Fruit fly (Drosophila melanogaster): ENCODE data around the gene CG6908.
A peak's percentile ranks its signal among the peaks of the same experiment; 100 is the strongest.

Gene CG6908

dm6 chr3R:11669017-11669953 lies 20.6 kb downstream of the CG6908 start:
- TF ChIP-seq HmgZ (tag; optimal IDR thresholded peaks at IDR 0.05) (peak; percentile 14), Doc3 (GFP tag; IDR thresholded peaks at IDR 0.05; ENCODE audit: partially characterized antibody) (0 out of 3 replicates have a peak, but pooled peaks have one; percentile 31), Chrac-16 (GFP tag; optimal IDR thresholded peaks at IDR 0.05) (no peak), Atf6 (GFP tag; IDR thresholded peaks at IDR 0.05) (0 out of 2 replicates have a peak, but pooled peaks have one; percentile 14), sug (tag; optimal IDR thresholded peaks at IDR 0.05) (peak; percentile 36), CrebB (tag; optimal IDR thresholded peaks at IDR 0.05) (peak; percentile 17), Fer1 (GFP tag; optimal IDR thresholded peaks at IDR 0.05) (peak; percentile 13), BtbVII (GFP tag; optimal IDR thresholded peaks at IDR 0.05) (peak; percentile 64), CG5180 (GFP tag; optimal IDR thresholded peaks at IDR 0.05) (peak; percentile 77), crp (GFP tag; optimal IDR thresholded peaks at IDR 0.05) (peak in 1 of 2 experiments; percentile 19), CG10543 (GFP tag; optimal IDR thresholded peaks at IDR 0.05) (peak; percentile 23), Opbp (GFP tag; IDR thresholded peaks at IDR 0.05; ENCODE audit: partially characterized antibody) (no peak), lab (GFP tag; optimal IDR thresholded peaks at IDR 0.05) (peak; percentile 6), row (GFP tag; IDR thresholded peaks at IDR 0.05) (0 out of 3 replicates have a peak, but pooled peaks have one; percentile 7), CG15073 (GFP tag; optimal IDR thresholded peaks at IDR 0.05) (no peak), CG3163 (GFP tag; optimal IDR thresholded peaks at IDR 0.05) (no peak), Jarid2 (GFP tag; optimal IDR thresholded peaks at IDR 0.05) (peak; percentile 55), CG6175 (GFP tag; IDR thresholded peaks at IDR 0.05) (peak; percentile 71), CG16813 (GFP tag; IDR thresholded peaks at IDR 0.05; ENCODE audit: partially characterized antibody) (0 out of 3 replicates have a peak, but pooled peaks have one; percentile 10), mirr (GFP tag; optimal IDR thresholded peaks at IDR 0.05) (peak; percentile 52), CG30020 (tag; optimal IDR thresholded peaks at IDR 0.05) (no peak), B-H2 (GFP tag; optimal IDR thresholded peaks at IDR 0.05) (peak; percentile 15), hkb (optimal IDR thresholded peaks at IDR 0.05) (peak; percentile 96), hkb (GFP tag; IDR thresholded peaks at IDR 0.05) (0 out of 2 replicates have a peak, but pooled peaks have one; percentile 19), peb (GFP tag; IDR thresholded peaks at IDR 0.05) (no peak), CG13287 (GFP tag; IDR thresholded peaks at IDR 0.05; ENCODE audit: partially characterized antibody) (0 out of 2 replicates have a peak, but pooled peaks have one; percentile 15), Deaf1 (tag; optimal IDR thresholded peaks at IDR 0.05) (peak; percentile 83), caup (GFP tag; optimal IDR thresholded peaks at IDR 0.05; ENCODE audit: severe bottlenecking) (peak; percentile 12), cg (GFP tag; optimal IDR thresholded peaks at IDR 0.05) (peak; percentile 6), Med (GFP tag) (peak; percentile 66), cwo (GFP tag; optimal IDR thresholded peaks at IDR 0.05) (peak; percentile 6), CG3838 (GFP tag; optimal IDR thresholded peaks at IDR 0.05) (no peak), toy (GFP tag; IDR thresholded peaks at IDR 0.05) (no peak), exex (tag; optimal IDR thresholded peaks at IDR 0.05) (peak; percentile 6), onecut (GFP tag; IDR thresholded peaks at IDR 0.05) (peak; percentile 36), sens-2 (GFP tag; IDR thresholded peaks at IDR 0.05) (no peak), CG7786 (GFP tag; optimal IDR thresholded peaks at IDR 0.05) (no peak), CG13296 (GFP tag; optimal IDR thresholded peaks at IDR 0.05) (peak; percentile 0), CG13894 (tag; optimal IDR thresholded peaks at IDR 0.05) (no peak), CG11504 (tag; optimal IDR thresholded peaks at IDR 0.05) (peak; percentile 99), CG3995 (GFP tag; optimal IDR thresholded peaks at IDR 0.05) (peak; percentile 88), CG18476 (GFP tag; optimal IDR thresholded peaks at IDR 0.05) (peak; percentile 99), usp (GFP tag; optimal IDR thresholded peaks at IDR 0.05) (no peak), ems (GFP tag; optimal IDR thresholded peaks at IDR 0.05) (no peak)
